Worm (Caenorhabditis elegans) whole organism, late embryonic: ENCODE measurements around the gene F28B12.1.

Experiments used
- F13H6.1 ChIP-seq: sonication (generic microtip); optimal IDR thresholded peaks from 2 replicates; lab custom pipeline; 2016; ENCODE audit warnings: missing genetic modification characterization, missing compliant biosample characterization
- pag-3 ChIP-seq: sonication (generic microtip); optimal IDR thresholded peaks from 2 replicates; lab custom pipeline; 2016; ENCODE audit warnings: missing compliant biosample characterization, missing genetic modification characterization, borderline replicate concordance

DNA sequence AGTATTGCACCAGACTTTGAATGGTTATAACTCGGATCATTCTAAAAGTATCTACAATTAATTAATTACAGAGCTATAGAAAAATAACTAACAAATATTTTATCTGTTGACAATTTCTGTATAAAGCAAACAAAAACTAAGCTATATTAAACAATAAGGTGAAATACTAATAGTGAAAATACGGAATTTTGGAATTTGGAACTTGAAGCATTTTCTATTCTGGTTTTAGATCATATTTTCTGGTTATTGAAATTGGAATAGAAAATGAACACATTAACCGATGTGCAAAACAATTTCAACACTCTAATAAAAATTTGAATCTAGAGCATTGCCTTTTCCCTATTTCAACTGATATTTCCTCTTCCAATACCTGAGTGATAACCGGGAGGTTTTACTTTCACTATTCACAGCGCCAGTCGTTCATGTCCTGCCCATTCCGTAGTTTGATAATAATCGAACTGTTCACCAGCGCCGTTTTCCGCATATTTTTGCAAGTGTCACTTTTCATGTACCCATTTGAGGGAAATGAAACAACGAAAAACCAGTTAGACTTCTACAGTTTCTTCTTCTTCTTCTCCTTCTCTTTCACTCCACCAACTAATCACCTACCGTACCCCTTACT lies 42.8 kb upstream of the F28B12.1 start:
- no peak for TF ChIP-seq pag-3 (tag; lab: Kevin White, UChicago)
- no peak for TF ChIP-seq F13H6.1
